Fruit fly (Drosophila melanogaster): ENCODE measurements around the gene CG5623.

CG5623 gene

DNA sequence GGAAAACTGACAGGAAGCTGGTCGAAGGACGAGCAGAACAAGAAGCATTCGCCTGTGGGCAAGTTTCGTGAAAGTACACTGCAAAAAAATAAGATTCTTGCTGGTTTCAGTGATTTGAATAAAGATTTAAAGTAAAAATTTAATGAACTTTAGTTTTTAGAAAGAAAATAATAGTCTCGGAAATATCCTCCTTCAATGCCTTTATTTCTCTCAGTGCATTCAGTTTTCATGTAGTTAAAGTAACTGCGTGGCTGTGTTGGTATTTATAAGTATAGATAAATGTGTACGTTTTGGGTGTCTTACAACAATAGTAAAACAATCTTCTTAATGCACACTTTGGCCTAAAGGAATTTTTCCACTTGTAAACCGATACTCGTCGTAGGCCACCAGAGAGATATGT, 17.1 kb upstream of the CG5623 start (continued):
- TF ChIP-seq CG11398 (GFP tag; optimal IDR thresholded peaks at IDR 0.05) = no peak
- TF ChIP-seq zen (tag; optimal IDR thresholded peaks at IDR 0.05) = no peak
- no peak for TF ChIP-seq pita (GFP tag; optimal IDR thresholded peaks at IDR 0.05)
- TF ChIP-seq Hmr (GFP tag; optimal IDR thresholded peaks at IDR 0.05) = peak; percentile 14
- TF ChIP-seq zfh2 (GFP tag; optimal IDR thresholded peaks at IDR 0.05) = no peak
- TF ChIP-seq CG10565 (GFP tag; optimal IDR thresholded peaks at IDR 0.05) = no peak
- no peak; the same call in 1 of the 2 replicates for TF ChIP-seq Ptx1 (GFP tag; IDR thresholded peaks at IDR 0.05)
- no peak for TF ChIP-seq NC2β (GFP tag; optimal IDR thresholded peaks at IDR 0.05)
- TF ChIP-seq HLHmδ (GFP tag; optimal IDR thresholded peaks at IDR 0.05) = no peak

DNA sequence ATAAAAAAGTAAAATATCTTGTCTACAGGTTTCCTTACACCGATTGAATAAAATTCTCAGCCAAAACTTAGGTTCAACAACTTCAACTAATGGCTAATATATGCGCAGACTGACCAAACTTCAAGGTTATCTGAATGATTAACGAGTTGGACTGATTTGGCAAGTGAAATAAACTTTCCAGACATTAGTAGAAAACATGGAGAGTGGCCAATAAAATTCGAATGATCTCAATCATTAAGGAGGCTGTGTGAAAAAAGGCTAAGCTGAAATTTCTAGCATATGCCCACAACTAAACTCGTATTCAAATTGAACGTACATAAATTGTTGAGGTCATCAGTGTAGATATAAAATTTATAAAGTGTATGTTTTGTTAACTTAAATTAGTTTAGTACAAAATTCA, 12.3 kb upstream of the CG5623 start, which contains the start of gene CG5614:
Gene CG5614, plus strand, starts transcription at position 301 of the 400 bp plus-strand sequence.
- TF ChIP-seq CG1603 (tag; optimal IDR thresholded peaks at IDR 0.05) = no peak
- TF ChIP-seq CG10431 (GFP tag; optimal IDR thresholded peaks at IDR 0.05) = no peak
- TF ChIP-seq crc (GFP tag; optimal IDR thresholded peaks at IDR 0.05) = no peak
- TF ChIP-seq Myb (GFP tag; optimal IDR thresholded peaks at IDR 0.05) = no peak
- no peak for TF ChIP-seq CG3281 (GFP tag; optimal IDR thresholded peaks at IDR 0.05)
- TF ChIP-seq stwl (tag; optimal IDR thresholded peaks at IDR 0.05) = no peak
- TF ChIP-seq odd (GFP tag; optimal IDR thresholded peaks at IDR 0.05) = no peak
- TF ChIP-seq B-H1 (GFP tag; IDR thresholded peaks at IDR 0.05) = no peak
- TF ChIP-seq mirr (GFP tag; optimal IDR thresholded peaks at IDR 0.05) = no peak
- TF ChIP-seq Xrp1 (GFP tag; IDR thresholded peaks at IDR 0.05) = no peak
- no peak for TF ChIP-seq Sry-β (GFP tag; optimal IDR thresholded peaks at IDR 0.05)
- no peak for TF ChIP-seq CG32772 (GFP tag; IDR thresholded peaks at IDR 0.05)
- TF ChIP-seq fd96Cb (tag; optimal IDR thresholded peaks at IDR 0.05) = no peak
- no peak for TF ChIP-seq Dref (GFP tag; IDR thresholded peaks at IDR 0.05)
- no peak for TF ChIP-seq CG9437 (GFP tag; optimal IDR thresholded peaks at IDR 0.05)
- TF ChIP-seq CG9876 (GFP tag; optimal IDR thresholded peaks at IDR 0.05) = no peak
- no peak for TF ChIP-seq chn (GFP tag; optimal IDR thresholded peaks at IDR 0.05)

DNA sequence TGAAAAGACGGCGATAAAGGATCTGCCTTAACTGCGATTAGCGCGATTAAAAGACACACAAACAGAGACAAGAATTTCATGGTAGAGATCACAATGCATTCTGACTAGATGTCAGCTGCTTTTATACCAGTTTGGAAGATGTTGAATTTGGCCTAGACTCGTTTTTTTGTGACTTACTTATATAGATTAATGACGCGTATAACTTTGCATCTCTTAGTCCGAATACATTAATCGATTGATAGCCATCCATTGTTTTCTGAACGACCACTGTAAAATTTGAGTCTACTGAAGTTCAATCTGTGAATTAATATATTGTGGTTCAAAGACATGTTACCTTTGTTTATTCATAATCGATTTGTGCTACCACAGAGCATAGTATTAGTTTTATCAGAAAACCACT, 8.0 kb upstream of the CG5623 start, which contains the start of gene CG45207:
Gene CG45207, minus strand, starts transcription at position 101 of the 400 bp plus-strand sequence.
- TF ChIP-seq kni (GFP tag; optimal IDR thresholded peaks at IDR 0.05) (no peak), dpn (GFP tag; optimal IDR thresholded peaks at IDR 0.05) (no peak), fd96Cb (tag; optimal IDR thresholded peaks at IDR 0.05) (no peak), Hsf (GFP tag; optimal IDR thresholded peaks at IDR 0.05) (no peak), Lhr (GFP tag; optimal IDR thresholded peaks at IDR 0.05) (no peak), CG31224 (GFP tag; IDR thresholded peaks at IDR 0.05) (no peak), seq (GFP tag; IDR thresholded peaks at IDR 0.05) (no peak), HmgD (GFP tag; optimal IDR thresholded peaks at IDR 0.05) (no peak), tgo (GFP tag; IDR thresholded peaks at IDR 0.05) (no peak), CG32772 (GFP tag; IDR thresholded peaks at IDR 0.05) (no peak), YL-1 (GFP tag; optimal IDR thresholded peaks at IDR 0.05) (no peak)

DNA sequence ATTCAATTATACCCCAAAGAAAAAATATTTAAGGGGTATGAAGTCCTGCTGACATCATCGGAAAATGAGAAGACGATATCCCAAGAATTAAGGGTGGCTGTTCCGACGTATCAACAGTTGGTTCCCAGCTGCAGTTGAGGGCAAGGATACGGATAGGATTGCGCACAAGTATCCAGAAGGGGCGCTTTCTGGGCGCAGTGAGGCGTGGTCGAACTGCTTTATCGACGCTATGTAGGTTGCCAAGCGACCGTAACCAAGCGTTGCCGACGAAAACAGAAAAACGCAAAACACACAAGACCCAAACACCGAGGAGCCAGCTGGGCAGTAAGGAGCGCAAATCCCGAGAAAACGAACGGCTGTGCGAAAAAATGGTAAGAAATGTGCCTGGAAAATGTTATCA, 6.9 kb upstream of the CG5623 start, which contains the start of gene Ttc26:
Gene Ttc26, plus strand, starts transcription at position 289 of the 400 bp plus-strand sequence.
- peak; percentile 53 for TF ChIP-seq CG31365 (tag; optimal IDR thresholded peaks at IDR 0.05)
- peak; percentile 61; the same call in 1 of the 2 replicates for TF ChIP-seq Rfx (GFP tag; IDR thresholded peaks at IDR 0.05)
- TF ChIP-seq otp (GFP tag; IDR thresholded peaks at IDR 0.05) = no peak
- no peak for TF ChIP-seq CG6175 (GFP tag; IDR thresholded peaks at IDR 0.05)
- no peak for TF ChIP-seq bab2 (GFP tag; optimal IDR thresholded peaks at IDR 0.05)
- TF ChIP-seq scrt (GFP tag; optimal IDR thresholded peaks at IDR 0.05) = peak; percentile 71

Measured in whole organism, embryonic.